Fruit fly (Drosophila melanogaster) Kc167 (cell line): ENCODE data around the gene CG8149.

Experiments
- Myc ChIP-seq: fragments of >200 bp; optimal IDR thresholded peaks from 2 replicates; lab custom pipeline; 2017; ENCODE audit warnings: missing external identifiers
- Sin3A ChIP-seq: fragments of >200 bp; optimal IDR thresholded peaks from 2 replicates; lab custom pipeline; 2018; ENCODE audit warnings: missing external identifiers
- h ChIP-seq: fragments of >200 bp; optimal IDR thresholded peaks from 3 replicates; lab custom pipeline; 2018; ENCODE audit warnings: missing external identifiers
- psq ChIP-seq: fragments of >200 bp; optimal IDR thresholded peaks from 2 replicates; lab custom pipeline; 2017; ENCODE audit warnings: missing external identifiers
- ttk ChIP-seq: sonication (Bioruptor generic); optimal IDR thresholded peaks from 2 replicates; lab custom pipeline; 2017; ENCODE audit warnings: missing external identifiers

DNA sequence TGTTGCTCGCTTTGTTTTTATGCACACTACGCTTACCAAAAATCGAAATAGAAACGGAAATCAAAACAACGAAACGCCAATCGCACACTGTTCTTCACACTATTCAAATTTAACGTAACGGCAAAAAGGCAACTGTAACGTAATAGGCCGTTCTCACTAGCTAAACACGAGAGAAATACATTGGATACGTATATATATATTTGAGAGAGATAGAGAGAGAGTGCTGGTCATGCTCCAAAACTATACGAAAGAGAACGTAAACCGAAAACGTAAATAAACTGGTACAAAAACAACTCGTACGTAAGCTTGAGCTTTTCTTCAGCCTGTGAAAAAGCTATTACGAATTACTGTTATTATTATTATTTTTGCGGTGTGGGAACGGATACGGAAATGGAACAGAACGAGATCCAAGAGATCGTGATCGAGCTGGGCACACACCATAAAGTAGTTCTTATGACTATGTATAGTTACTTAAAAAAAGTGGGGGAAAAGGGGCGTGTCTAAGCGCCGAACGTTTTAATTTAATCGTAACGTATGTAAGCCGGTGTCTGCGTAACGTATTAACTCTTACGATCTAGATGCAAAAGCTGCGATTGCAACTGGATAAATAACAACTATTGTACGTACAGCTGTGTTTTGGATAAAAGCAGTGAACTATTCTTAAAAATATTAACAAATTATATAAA is 39.2 kb downstream of the CG8149 start:
- no peak for TF ChIP-seq h (lab: Kevin White, UChicago)
- no peak for TF ChIP-seq Sin3A (lab: Kevin White, UChicago)
- no peak for TF ChIP-seq ttk
- TF ChIP-seq psq (lab: Kevin White, UChicago): no peak
- TF ChIP-seq Myc (lab: Kevin White, UChicago): no peak
